Fruit fly (Drosophila melanogaster): ENCODE results near the gene Gen.

dm6 chr3L:5139312-5139711 is 12.9 kb downstream of the Gen start, which contains the start of the genes Tcs5 and CHMP2B:
- TF ChIP-seq CTCF (optimal IDR thresholded peaks at IDR 0.05): no peak
- no peak for TF ChIP-seq CG8478 (optimal IDR thresholded peaks at IDR 0.05)

Measured in S2 (cell line).